Worm (Caenorhabditis elegans) whole organism, L2 larva: Measurements from ENCODE around the gene F35G2.3.

Experiments
- C34F6.9 ChIP-seq: fragments of 150-350 bp; optimal IDR thresholded peaks from 2 replicates; lab custom pipeline; 2014; ENCODE audit warnings: missing biosample characterization, missing genetic modification characterization
- F13H6.1 ChIP-seq: sonication (generic microtip); optimal IDR thresholded peaks from 2 replicates; lab custom pipeline; 2016; ENCODE audit warnings: missing genetic modification characterization, missing compliant biosample characterization
- R02D3.7 ChIP-seq: fragments of 150-350 bp; optimal IDR thresholded peaks from 2 replicates; lab custom pipeline; 2014; ENCODE audit warnings: missing biosample characterization, missing genetic modification characterization
- aly-2 ChIP-seq: fragments of 150-350 bp; optimal IDR thresholded peaks from 2 replicates; lab custom pipeline; 2014; ENCODE audit warnings: missing biosample characterization, missing genetic modification characterization
- ama-1 ChIP-seq: fragments of 150-350 bp; optimal IDR thresholded peaks from 2 replicates; lab custom pipeline; 2018; ENCODE audit warnings: inconsistent platforms
- ceh-16 ChIP-seq: fragments of 150-350 bp; optimal IDR thresholded peaks from 2 replicates; lab custom pipeline; 2014; ENCODE audit warnings: missing biosample characterization, missing genetic modification characterization
- ceh-82 ChIP-seq: fragments of 150-350 bp; optimal IDR thresholded peaks from 2 replicates; lab custom pipeline; 2014; ENCODE audit warnings: missing biosample characterization, missing genetic modification characterization
- crh-2 ChIP-seq: sonication (generic microtip); optimal IDR thresholded peaks from 2 replicates; lab custom pipeline; 2017; ENCODE audit warnings: missing biosample characterization, missing genetic modification characterization
- elt-1 ChIP-seq: fragments of 150-350 bp; optimal IDR thresholded peaks from 2 replicates; lab custom pipeline; 2014; ENCODE audit warnings: missing biosample characterization, missing genetic modification characterization
- elt-3 ChIP-seq: sonication (generic microtip); optimal IDR thresholded peaks from 2 replicates; lab custom pipeline; 2017; ENCODE audit warnings: missing biosample characterization, missing genetic modification characterization
- fos-1 ChIP-seq: fragments of 150-350 bp; optimal IDR thresholded peaks from 2 replicates; lab custom pipeline; 2014; ENCODE audit warnings: missing biosample characterization, missing genetic modification characterization
- gmeb-1 ChIP-seq: fragments of 150-350 bp; optimal IDR thresholded peaks from 2 replicates; lab custom pipeline; 2014; ENCODE audit warnings: missing biosample characterization, missing genetic modification characterization
- lin-13 ChIP-seq: fragments of 150-350 bp; optimal IDR thresholded peaks from 2 replicates; lab custom pipeline; 2014; ENCODE audit warnings: missing biosample characterization, missing genetic modification reagents, missing genetic modification characterization
- lin-39 ChIP-seq: fragments of 150-350 bp; optimal IDR thresholded peaks from 2 replicates; lab custom pipeline; 2014; ENCODE audit warnings: missing biosample characterization, missing genetic modification reagents, missing genetic modification characterization
- lsy-2 ChIP-seq, 2 experiments: fragments of 150-350 bp in 1 of 2; sonication (generic microtip) in 1 of 2; optimal IDR thresholded peaks; 2 replicates each; lab custom pipeline; 2014 to 2017; ENCODE audit warnings: missing biosample characterization in 2 of 2, missing genetic modification characterization in 2 of 2
- mab-5 ChIP-seq: fragments of 150-350 bp; optimal IDR thresholded peaks from 2 replicates; lab custom pipeline; 2014; ENCODE audit warnings: missing biosample characterization, missing genetic modification characterization
- mdl-1 ChIP-seq, 2 experiments: fragments of 150-350 bp in 1 of 2; sonication (generic microtip) in 1 of 2; optimal IDR thresholded peaks; 2 replicates each; lab custom pipeline; 2017; ENCODE audit warnings: missing biosample characterization in 2 of 2, missing genetic modification characterization in 2 of 2
- nhr-11 ChIP-seq: fragments of 150-350 bp; optimal IDR thresholded peaks from 2 replicates; lab custom pipeline; 2014; ENCODE audit warnings: missing biosample characterization, missing genetic modification characterization
- nhr-129 ChIP-seq: fragments of 150-350 bp; optimal IDR thresholded peaks from 2 replicates; lab custom pipeline; 2014; ENCODE audit warnings: missing biosample characterization, missing genetic modification characterization
- nhr-21 ChIP-seq: fragments of 150-350 bp; optimal IDR thresholded peaks from 2 replicates; lab custom pipeline; 2014; ENCODE audit warnings: missing biosample characterization, missing genetic modification characterization
- nhr-6 ChIP-seq: fragments of 150-350 bp; optimal IDR thresholded peaks from 2 replicates; lab custom pipeline; 2014; ENCODE audit warnings: missing biosample characterization, missing genetic modification characterization
- nhr-77 ChIP-seq: fragments of 150-350 bp; optimal IDR thresholded peaks from 2 replicates; lab custom pipeline; 2014; ENCODE audit warnings: missing biosample characterization, missing genetic modification characterization
- peb-1 ChIP-seq: fragments of 150-350 bp; optimal IDR thresholded peaks from 2 replicates; lab custom pipeline; 2014; ENCODE audit warnings: missing biosample characterization, missing genetic modification characterization
- sem-4 ChIP-seq: fragments of 150-350 bp; optimal IDR thresholded peaks from 2 replicates; lab custom pipeline; 2014; ENCODE audit warnings: missing biosample characterization, missing genetic modification reagents, missing genetic modification characterization
- skn-1 ChIP-seq: sonication (generic microtip); optimal IDR thresholded peaks from 2 replicates; lab custom pipeline; 2017; ENCODE audit warnings: missing biosample characterization, missing genetic modification characterization
- sma-3 ChIP-seq: sonication (generic microtip); optimal IDR thresholded peaks from 2 replicates; lab custom pipeline; 2016; ENCODE audit warnings: missing genetic modification reagents, missing genetic modification characterization, missing compliant biosample characterization
- sma-9 ChIP-seq, 2 experiments: fragments of 150-350 bp in 1 of 2; sonication (generic microtip) in 1 of 2; optimal IDR thresholded peaks; 2 replicates each; lab custom pipeline; 2014 to 2016; ENCODE audit warnings: missing genetic modification characterization in 2 of 2, mild to moderate bottlenecking in 1 of 2, missing biosample characterization in 1 of 2, missing compliant biosample characterization in 1 of 2, missing genetic modification reagents in 1 of 2, moderate library complexity in 1 of 2
- snpc-4 ChIP-seq: fragments of 150-350 bp; optimal IDR thresholded peaks from 2 replicates; lab custom pipeline; 2014; ENCODE audit warnings: missing biosample characterization, missing genetic modification characterization
- unc-39 ChIP-seq: fragments of 150-350 bp; optimal IDR thresholded peaks from 2 replicates; lab custom pipeline; 2014; ENCODE audit warnings: missing biosample characterization, missing genetic modification characterization
- unc-55 ChIP-seq: fragments of 150-350 bp; sonication (generic microtip); optimal IDR thresholded peaks from 3 replicates; lab custom pipeline; 2014; ENCODE audit warnings: missing biosample characterization, missing genetic modification reagents, missing genetic modification characterization
- zag-1 ChIP-seq: fragments of 150-350 bp; optimal IDR thresholded peaks from 2 replicates; lab custom pipeline; 2014; ENCODE audit warnings: missing biosample characterization, missing genetic modification characterization
- ztf-1 ChIP-seq: fragments of 200-800 bp; sonication (Bioruptor generic); conservative IDR thresholded peaks from 2 replicates; pipeline ENCODE4 v1.3.6; 2022; ENCODE audit warnings: missing genetic modification characterization, missing compliant biosample characterization
- ztf-11 ChIP-seq: sonication (generic microtip); optimal IDR thresholded peaks from 2 replicates; lab custom pipeline; 2017; ENCODE audit warnings: missing biosample characterization, missing genetic modification characterization

Gene F35G2.3

DNA sequence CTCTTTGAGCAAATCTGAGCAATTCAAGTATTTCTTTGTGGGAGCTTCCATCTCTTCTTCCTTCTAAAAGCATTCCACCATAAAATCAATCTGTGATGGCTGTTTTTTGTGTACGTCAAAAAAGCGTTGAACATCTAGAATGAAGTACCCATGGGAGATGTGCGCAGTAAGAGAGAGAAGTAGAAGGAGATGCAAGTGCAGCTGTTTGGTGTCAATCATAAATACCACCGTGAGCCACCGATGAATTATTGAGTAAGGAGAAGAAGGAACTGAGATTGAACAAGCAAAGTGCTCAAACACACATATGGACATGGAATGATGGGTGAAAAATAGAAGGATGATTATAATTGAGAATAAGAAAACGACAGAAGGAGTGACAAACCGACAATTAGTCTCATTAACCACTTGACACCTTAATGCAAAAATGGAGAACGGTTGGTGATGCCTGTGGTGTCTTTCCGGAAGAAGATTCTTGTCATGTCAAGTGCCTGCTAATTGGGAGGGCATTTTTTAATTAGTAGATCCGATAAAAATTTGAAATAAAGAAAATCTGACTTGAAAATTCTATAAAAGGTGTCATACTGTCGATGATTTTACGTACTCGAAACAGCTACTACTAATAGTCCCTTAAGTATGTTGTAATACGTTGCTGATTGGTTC lies 17.2 kb upstream of the F35G2.3 start:
- peak; percentile 56 for TF ChIP-seq nhr-129 (tag; lab: Kevin White, UChicago)
- TF ChIP-seq elt-3 (tag; lab: Kevin White, UChicago): no peak
- peak; percentile 21 for TF ChIP-seq mab-5 (tag; lab: Kevin White, UChicago)

DNA sequence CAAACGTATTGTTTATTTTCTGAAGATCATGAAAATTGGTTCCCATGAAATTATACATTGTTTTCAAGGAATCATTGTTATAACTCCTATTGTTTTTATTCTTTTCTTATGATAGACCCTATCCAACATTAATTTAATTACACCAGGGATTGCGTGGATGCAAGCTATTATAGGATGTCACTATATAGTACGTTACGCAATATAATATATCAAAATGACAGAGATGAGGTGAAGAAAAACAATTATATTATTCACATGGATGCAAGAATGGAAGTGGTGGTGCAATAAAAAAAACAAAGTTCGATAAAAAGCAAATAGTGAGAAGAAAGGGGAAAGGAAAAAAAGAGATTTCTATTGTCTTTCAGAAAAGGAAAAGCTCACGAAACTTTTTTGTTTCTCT lies 16.1 kb upstream of the F35G2.3 start:
- TF ChIP-seq skn-1: no peak
- no peak for TF ChIP-seq mab-5 (tag; lab: Kevin White, UChicago)
- no peak for TF ChIP-seq aly-2 (tag; lab: Kevin White, UChicago)
- TF ChIP-seq ztf-1 (GFP tag; lab: Robert Waterston, UW): no peak
- TF ChIP-seq ceh-16 (tag; lab: Kevin White, UChicago): no peak

DNA sequence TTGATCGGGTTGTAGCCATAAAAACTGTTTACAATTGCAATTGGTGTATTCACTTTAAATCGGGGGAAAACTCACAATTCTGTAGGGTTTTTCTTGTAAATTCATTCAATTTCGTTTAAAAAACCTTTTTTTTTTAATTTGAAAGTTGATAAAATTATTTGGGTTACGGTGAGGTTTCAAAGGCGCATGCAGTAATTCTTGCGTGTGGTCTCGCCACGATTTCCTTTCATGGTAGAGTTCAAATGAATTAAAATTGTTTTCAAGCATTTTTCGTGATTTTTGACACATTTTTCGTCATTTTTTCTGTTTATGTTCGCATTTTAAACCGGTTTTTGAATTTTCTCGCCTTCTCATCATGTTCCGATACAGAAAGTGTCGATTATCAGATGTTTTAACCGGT lies 14.8 kb upstream of the F35G2.3 start:
- TF ChIP-seq mab-5 (tag; lab: Kevin White, UChicago): no peak
- TF ChIP-seq aly-2 (tag; lab: Kevin White, UChicago): no peak
- no peak for TF ChIP-seq unc-55
- no peak for TF ChIP-seq elt-3 (tag; lab: Kevin White, UChicago)
- TF ChIP-seq ceh-82 (tag; lab: Kevin White, UChicago): no peak
- no peak for TF ChIP-seq elt-1 (tag; lab: Kevin White, UChicago)
- no peak for TF ChIP-seq fos-1 (tag; lab: Kevin White, UChicago)
- TF ChIP-seq crh-2 (tag; lab: Kevin White, UChicago): no peak
- TF ChIP-seq mdl-1 (tag; optimal IDR thresholded peaks at IDR 0.05; lab: Kevin White, UChicago): no peak
- no peak for TF ChIP-seq ceh-16 (tag; lab: Kevin White, UChicago)
- no peak for TF ChIP-seq sem-4 (tag; lab: Kevin White, UChicago)
- no peak for TF ChIP-seq F13H6.1 (tag; lab: Kevin White, UChicago)
- TF ChIP-seq skn-1: no peak
- no peak for TF ChIP-seq lsy-2 (tag; optimal IDR thresholded peaks at IDR 0.05; lab: Kevin White, UChicago)
- TF ChIP-seq C34F6.9: no peak
- TF ChIP-seq nhr-77 (tag; lab: Kevin White, UChicago): no peak
- TF ChIP-seq peb-1 (tag; lab: Kevin White, UChicago): no peak
- no peak for TF ChIP-seq nhr-21 (tag; lab: Kevin White, UChicago)
- TF ChIP-seq gmeb-1 (tag; lab: Kevin White, UChicago): no peak
- no peak for TF ChIP-seq ztf-11 (tag; lab: Kevin White, UChicago)

DNA sequence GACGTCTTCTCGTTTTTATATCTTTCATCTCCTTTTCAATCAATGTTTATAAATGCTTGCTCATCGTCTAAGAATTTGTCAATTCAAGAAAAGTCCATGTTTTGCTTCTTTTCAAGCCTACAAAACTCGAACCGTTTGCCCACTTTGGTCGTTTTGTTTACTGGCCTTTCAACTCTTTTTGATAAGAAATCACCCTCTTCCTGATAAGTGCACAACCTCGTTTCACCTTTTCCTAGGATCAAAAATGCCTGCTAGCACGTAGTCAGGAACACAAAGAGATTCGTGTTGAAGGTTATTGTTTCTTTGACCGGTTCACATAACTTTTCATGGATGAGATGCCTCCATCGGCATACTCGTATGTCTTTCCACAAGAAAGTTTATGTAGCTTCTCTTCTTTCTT lies 12.8 kb upstream of the F35G2.3 start:
- peak; percentile 17 for TF ChIP-seq nhr-129 (tag; lab: Kevin White, UChicago)
- peak; percentile 23 for TF ChIP-seq fos-1 (tag; lab: Kevin White, UChicago)
- TF ChIP-seq ama-1: no peak
- TF ChIP-seq crh-2 (tag; lab: Kevin White, UChicago): no peak

DNA sequence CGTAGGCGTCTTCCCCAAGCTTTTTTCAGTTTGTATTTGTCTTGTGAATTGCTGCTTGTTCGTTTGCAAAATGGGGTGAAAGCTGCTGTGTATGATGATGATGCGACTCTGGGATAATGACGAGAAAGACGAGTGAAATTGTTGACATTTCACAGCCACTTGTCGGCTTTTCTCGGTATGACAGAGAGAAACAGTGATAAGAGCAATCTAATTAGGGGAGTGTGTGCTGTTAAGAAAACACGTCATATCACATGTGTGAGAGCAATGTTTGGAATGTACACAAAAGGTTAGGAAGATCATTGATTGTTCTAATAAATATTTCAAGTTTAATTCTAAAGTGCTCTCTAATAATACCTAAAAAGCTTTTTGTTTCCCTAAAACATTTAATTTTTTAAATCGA lies 11.7 kb upstream of the F35G2.3 start:
- TF ChIP-seq sma-9 (GFP tag; optimal IDR thresholded peaks at IDR 0.05; lab: Kevin White, UChicago) (peak; percentile 75), sma-9 (tag; optimal IDR thresholded peaks at IDR 0.05; lab: Kevin White, UChicago) (no peak), unc-55 (no peak), fos-1 (tag; lab: Kevin White, UChicago) (peak; percentile 33), nhr-77 (tag; lab: Kevin White, UChicago) (no peak), F13H6.1 (tag; lab: Kevin White, UChicago) (peak; percentile 22), crh-2 (tag; lab: Kevin White, UChicago) (peak; percentile 54), mab-5 (tag; lab: Kevin White, UChicago) (no peak), R02D3.7 (no peak), nhr-129 (tag; lab: Kevin White, UChicago) (peak; percentile 52)

DNA sequence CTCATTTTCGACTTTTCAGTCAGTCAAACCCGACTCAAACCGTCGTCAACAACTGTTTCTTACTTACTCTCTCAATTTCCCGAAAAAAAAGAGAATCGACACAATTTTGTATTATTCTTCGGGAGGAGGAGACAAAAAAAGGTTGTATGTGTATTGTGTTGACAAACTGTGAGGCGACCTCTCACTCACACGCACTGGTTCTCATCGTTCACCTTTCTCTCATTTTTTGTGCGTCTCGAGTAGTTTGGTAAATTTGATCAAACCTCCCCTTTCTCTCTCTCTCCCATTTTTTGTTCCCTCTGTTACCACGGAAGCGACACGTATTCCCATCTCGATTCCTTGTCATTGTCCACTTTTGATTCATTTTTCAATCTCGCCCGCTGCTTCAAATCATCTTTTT lies 10.6 kb upstream of the F35G2.3 start:
- no peak for TF ChIP-seq unc-55
- no peak for TF ChIP-seq skn-1
- TF ChIP-seq sma-9 (GFP tag; optimal IDR thresholded peaks at IDR 0.05; lab: Kevin White, UChicago): peak; percentile 17
- no peak for TF ChIP-seq sma-9 (tag; optimal IDR thresholded peaks at IDR 0.05; lab: Kevin White, UChicago)
- peak; percentile 51 for TF ChIP-seq F13H6.1 (tag; lab: Kevin White, UChicago)
- TF ChIP-seq unc-39: no peak
- no peak for TF ChIP-seq zag-1 (tag; lab: Kevin White, UChicago)
- TF ChIP-seq lsy-2 (tag; optimal IDR thresholded peaks at IDR 0.05; lab: Kevin White, UChicago): no peak
- no peak for TF ChIP-seq nhr-11 (tag; lab: Kevin White, UChicago)
- TF ChIP-seq lin-13 (GFP tag; lab: Kevin White, UChicago): no peak
- no peak for TF ChIP-seq nhr-6 (tag; lab: Kevin White, UChicago)
- TF ChIP-seq sma-3 (GFP tag; lab: Kevin White, UChicago): no peak
- TF ChIP-seq snpc-4: no peak
- peak; percentile 71 for TF ChIP-seq nhr-129 (tag; lab: Kevin White, UChicago)
- TF ChIP-seq ceh-16 (tag; lab: Kevin White, UChicago): no peak
- no peak for TF ChIP-seq lin-39 (tag; lab: Kevin White, UChicago)
- TF ChIP-seq ztf-11 (tag; lab: Kevin White, UChicago): no peak
